Worm (Caenorhabditis elegans) whole organism, late embryonic: ENCODE data around the gene set-22.

Experiments
- ceh-19 ChIP-seq: fragments of 200-800 bp; sonication (Bioruptor generic); optimal IDR thresholded peaks from 2 replicates; lab custom pipeline; 2018; ENCODE audit warnings: mild to moderate bottlenecking, missing genetic modification characterization, missing compliant biosample characterization
- ceh-45 ChIP-seq: fragments of 200-800 bp; sonication (Bioruptor generic); IDR thresholded peaks from 2 replicates; pipeline ENCODE4 v1.3.6; 2022; ENCODE audit warnings: missing genetic modification reagents, missing genetic modification characterization, missing compliant biosample characterization
- dmd-4 ChIP-seq: sonication (generic microtip); optimal IDR thresholded peaks from 2 replicates; lab custom pipeline; 2016; ENCODE audit warnings: borderline replicate concordance, missing genetic modification characterization, missing compliant biosample characterization
- elt-2 ChIP-seq: sonication (generic microtip); optimal IDR thresholded peaks from 2 replicates; lab custom pipeline; 2016; ENCODE audit warnings: missing genetic modification reagents, missing genetic modification characterization, missing compliant biosample characterization
- lin-11 ChIP-seq: fragments of 200-800 bp; sonication (Bioruptor generic); optimal IDR thresholded peaks from 2 replicates; lab custom pipeline; 2018; ENCODE audit warnings: mild to moderate bottlenecking, missing genetic modification characterization, missing compliant biosample characterization
- nhr-11 ChIP-seq: fragments of 150-350 bp; optimal IDR thresholded peaks from 2 replicates; lab custom pipeline; 2014; ENCODE audit warnings: missing biosample characterization, missing genetic modification characterization
- pha-4 ChIP-seq: fragments of 150-350 bp; optimal IDR thresholded peaks from 2 replicates; lab custom pipeline; 2018; ENCODE audit warnings: missing biosample characterization, missing genetic modification reagents, missing genetic modification characterization
- tbx-2 ChIP-seq: sonication (generic microtip); optimal IDR thresholded peaks from 2 replicates; lab custom pipeline; 2016; ENCODE audit warnings: missing genetic modification characterization, missing compliant biosample characterization

DNA sequence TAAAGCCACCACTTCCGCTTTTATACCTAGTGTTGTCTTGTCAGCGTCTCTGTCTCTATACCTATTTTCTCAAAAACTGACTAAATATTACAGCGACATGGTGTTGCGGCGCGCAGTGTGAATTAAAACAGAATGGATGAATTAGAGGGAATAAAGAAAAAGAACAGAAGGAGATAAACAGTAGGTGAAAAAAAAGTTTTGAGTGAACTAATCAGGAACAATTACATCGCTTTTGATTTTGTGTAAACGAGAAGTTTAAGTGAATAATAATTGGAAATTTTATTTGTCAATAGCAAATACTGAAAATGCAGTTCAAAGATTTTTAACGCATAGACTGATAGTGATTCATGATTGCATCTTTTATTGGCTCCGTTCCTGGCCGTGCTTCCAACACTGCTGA, 11.6 kb upstream of the set-22 start, which contains the start of gene col-12:
- TF ChIP-seq pha-4 (tag; lab: Kevin White, UChicago) (no peak), nhr-11 (tag; lab: Kevin White, UChicago) (no peak), tbx-2 (tag; lab: Kevin White, UChicago) (no peak), ceh-45 (GFP tag; lab: Robert Waterston, UW) (no peak), lin-11 (tag; lab: Kevin White, UChicago) (no peak), ceh-19 (GFP tag; lab: Kevin White, UChicago) (no peak), elt-2 (tag; lab: Kevin White, UChicago) (no peak), dmd-4 (tag; lab: Kevin White, UChicago) (no peak)
